Worm (Caenorhabditis elegans) whole organism, midembryonic: ENCODE measurements around the gene che-2.

Experiments
- med-1 ChIP-seq: sonication (generic microtip); optimal IDR thresholded peaks from 2 replicates; lab custom pipeline; 2017; ENCODE audit warnings: missing genetic modification characterization, mild to moderate bottlenecking, missing compliant biosample characterization, antibody characterized with exemption, missing genetic modification reagents; ENCODE audit not compliant: insufficient read depth
- ztf-23 ChIP-seq: fragments of 200-800 bp; sonication (Bioruptor generic); IDR thresholded peaks from 2 replicates; pipeline ENCODE4 v1.3.6; 2022; ENCODE audit warnings: missing genetic modification reagents, missing genetic modification characterization, missing compliant biosample characterization

ce11 chrX:496795-497194, 15.5 kb downstream of the che-2 start:
- TF ChIP-seq ztf-23 (GFP tag; lab: Robert Waterston, UW), result no peak
- no peak for TF ChIP-seq med-1 (GFP tag; lab: Kevin White, UChicago)
